Fruit fly (Drosophila melanogaster): ENCODE data around the gene CG3407.

Gene CG3407

dm6 chr2L:3835221-3835620, 22.0 kb upstream of the CG3407 start (continued):
- TF ChIP-seq hkb (optimal IDR thresholded peaks at IDR 0.05) (no peak), hkb (GFP tag; IDR thresholded peaks at IDR 0.05) (no peak), CG32767 (GFP tag; IDR thresholded peaks at IDR 0.05) (peak; percentile 39; the same call in 1 of the 2 replicates), Sry-β (GFP tag; optimal IDR thresholded peaks at IDR 0.05) (no peak), fru (optimal IDR thresholded peaks at IDR 0.05) (no peak), dm (GFP tag; optimal IDR thresholded peaks at IDR 0.05) (no peak), Adf1 (GFP tag; IDR thresholded peaks at IDR 0.05) (no peak), gcm2 (GFP tag; optimal IDR thresholded peaks at IDR 0.05) (no peak), BtbVII (GFP tag; optimal IDR thresholded peaks at IDR 0.05) (no peak), run (tag; optimal IDR thresholded peaks at IDR 0.05) (no peak), psq (GFP tag; optimal IDR thresholded peaks at IDR 0.05) (no peak), ATbp (GFP tag; optimal IDR thresholded peaks at IDR 0.05) (no peak), tx (GFP tag; optimal IDR thresholded peaks at IDR 0.05) (no peak), CG1647 (GFP tag; optimal IDR thresholded peaks at IDR 0.05) (no peak), jing (GFP tag; optimal IDR thresholded peaks at IDR 0.05) (no peak), abd-A (tag; optimal IDR thresholded peaks at IDR 0.05) (peak; percentile 65), ind (GFP tag; optimal IDR thresholded peaks at IDR 0.05) (no peak), phol (tag; optimal IDR thresholded peaks at IDR 0.05) (peak; percentile 67), tna (GFP tag; IDR thresholded peaks at IDR 0.05; ENCODE audit: partially characterized antibody) (no peak), emc (GFP tag; optimal IDR thresholded peaks at IDR 0.05) (no peak), CG15073 (GFP tag; optimal IDR thresholded peaks at IDR 0.05) (no peak), sens (GFP tag) (no peak), CG9932 (GFP tag; IDR thresholded peaks at IDR 0.05) (no peak), CG12104 (GFP tag; optimal IDR thresholded peaks at IDR 0.05) (no peak), Nf-YC (tag; optimal IDR thresholded peaks at IDR 0.05) (peak; percentile 98), CG3995 (GFP tag; optimal IDR thresholded peaks at IDR 0.05) (no peak), sima (GFP tag; optimal IDR thresholded peaks at IDR 0.05) (no peak), Dip3 (GFP tag; optimal IDR thresholded peaks at IDR 0.05) (no peak), Dfd (GFP tag; optimal IDR thresholded peaks at IDR 0.05) (no peak), gro (GFP tag; optimal IDR thresholded peaks at IDR 0.05) (no peak), h (optimal IDR thresholded peaks at IDR 0.05) (no peak), unpg (GFP tag; optimal IDR thresholded peaks at IDR 0.05) (no peak), crol (GFP tag; IDR thresholded peaks at IDR 0.05) (peak; percentile 74), nerfin-1 (tag; optimal IDR thresholded peaks at IDR 0.05) (no peak), ab (GFP tag; optimal IDR thresholded peaks at IDR 0.05) (no peak), CG2129 (GFP tag; IDR thresholded peaks at IDR 0.05; ENCODE audit: partially characterized antibody) (no peak), CG16813 (GFP tag; IDR thresholded peaks at IDR 0.05; ENCODE audit: partially characterized antibody) (no peak), Nf-YA (GFP tag; IDR thresholded peaks at IDR 0.05) (peak; percentile 75), MBD-R2 (GFP tag; IDR thresholded peaks at IDR 0.05) (no peak), CG7839 (tag; optimal IDR thresholded peaks at IDR 0.05) (no peak), luna (GFP tag; optimal IDR thresholded peaks at IDR 0.05) (no peak), kni (GFP tag; optimal IDR thresholded peaks at IDR 0.05) (peak; percentile 49), cg (GFP tag; optimal IDR thresholded peaks at IDR 0.05) (peak; percentile 94), zen (tag; optimal IDR thresholded peaks at IDR 0.05) (no peak), unc-4 (GFP tag; IDR thresholded peaks at IDR 0.05; ENCODE audit: partially characterized antibody) (no peak), Fer2 (tag; optimal IDR thresholded peaks at IDR 0.05) (no peak), CG2712 (tag; optimal IDR thresholded peaks at IDR 0.05) (no peak), Dp (GFP tag; optimal IDR thresholded peaks at IDR 0.05) (no peak), gt (GFP tag; IDR thresholded peaks at IDR 0.05) (no peak), CG13296 (GFP tag; optimal IDR thresholded peaks at IDR 0.05) (no peak), TFAM (GFP tag; optimal IDR thresholded peaks at IDR 0.05) (no peak), CG8281 (tag; optimal IDR thresholded peaks at IDR 0.05) (no peak), cwo (GFP tag; optimal IDR thresholded peaks at IDR 0.05) (no peak)

All from whole organism, embryonic.